Worm (Caenorhabditis elegans) whole organism, L1 larva: Measurements from ENCODE around the gene sra-28.

Experiments used
- aly-2 ChIP-seq: fragments of 150-350 bp; optimal IDR thresholded peaks from 2 replicates; lab custom pipeline; 2014; ENCODE audit warnings: missing biosample characterization, missing genetic modification characterization
- blmp-1 ChIP-seq: fragments of 150-350 bp; optimal IDR thresholded peaks from 2 replicates; lab custom pipeline; 2014; ENCODE audit warnings: missing biosample characterization, missing genetic modification characterization
- ceh-90 ChIP-seq: sonication (generic microtip); optimal IDR thresholded peaks from 2 replicates; lab custom pipeline; 2016; ENCODE audit warnings: missing genetic modification characterization, missing compliant biosample characterization
- ces-1 ChIP-seq: fragments of 150-350 bp; optimal IDR thresholded peaks from 2 replicates; lab custom pipeline; 2014; ENCODE audit warnings: missing biosample characterization, missing genetic modification reagents, missing genetic modification characterization
- dpl-1 ChIP-seq, 3 experiments: fragments of 150-350 bp in 2 of 3; sonication (generic microtip) in 1 of 3; optimal IDR thresholded peaks; 2 replicates each; lab custom pipeline; 2014 to 2017; ENCODE audit warnings: missing biosample characterization in 3 of 3, missing genetic modification characterization in 3 of 3, missing genetic modification reagents in 3 of 3
- efl-1 ChIP-seq, 4 experiments: fragments of 150-350 bp; optimal IDR thresholded peaks in 3 of 4; peaks in 1 of 4; 1 replicate in 1 of 4; 2 replicates in 3 of 4; lab custom pipeline; 2014; ENCODE audit warnings: missing biosample characterization in 2 of 4, missing genetic modification characterization in 2 of 4, missing genetic modification reagents in 2 of 4
- efl-3 ChIP-seq: fragments of 200-800 bp; sonication (Bioruptor generic); optimal IDR thresholded peaks from 2 replicates; lab custom pipeline; 2018; ENCODE audit warnings: mild to moderate bottlenecking, missing genetic modification characterization, missing compliant biosample characterization
- egl-13 ChIP-seq: sonication (generic microtip); optimal IDR thresholded peaks from 2 replicates; lab custom pipeline; 2016; ENCODE audit warnings: missing genotype, missing genetic modification reagents, missing genetic modification characterization, missing compliant biosample characterization
- fkh-4 ChIP-seq: sonication (generic microtip); optimal IDR thresholded peaks from 2 replicates; lab custom pipeline; 2016; ENCODE audit warnings: missing compliant biosample characterization, missing genetic modification characterization, borderline replicate concordance
- fkh-8 ChIP-seq: sonication (generic microtip); optimal IDR thresholded peaks from 2 replicates; lab custom pipeline; 2016; ENCODE audit warnings: mild to moderate bottlenecking, missing genetic modification characterization, missing compliant biosample characterization
- fos-1 ChIP-seq: fragments of 150-350 bp; optimal IDR thresholded peaks from 2 replicates; lab custom pipeline; 2014; ENCODE audit warnings: missing biosample characterization, missing genetic modification characterization
- hpl-2 ChIP-seq: fragments of 150-350 bp; optimal IDR thresholded peaks from 2 replicates; lab custom pipeline; 2014; ENCODE audit warnings: missing biosample characterization, missing genetic modification reagents, missing genetic modification characterization
- jun-1 ChIP-seq: fragments of 150-350 bp; optimal IDR thresholded peaks from 2 replicates; lab custom pipeline; 2014; ENCODE audit warnings: missing biosample characterization, missing genetic modification reagents, missing genetic modification characterization
- lin-13 ChIP-seq: fragments of 150-350 bp; optimal IDR thresholded peaks from 2 replicates; lab custom pipeline; 2014; ENCODE audit warnings: missing biosample characterization, missing genetic modification reagents, missing genetic modification characterization
- lin-14 ChIP-seq: fragments of 200-800 bp; sonication (Bioruptor generic); optimal IDR thresholded peaks from 2 replicates; lab custom pipeline; 2018; ENCODE audit warnings: mild to moderate bottlenecking, missing genetic modification characterization, moderate library complexity, missing compliant biosample characterization
- lin-35 ChIP-seq, 2 experiments: fragments of 150-350 bp; optimal IDR thresholded peaks; 2 replicates each; lab custom pipeline; 2014; ENCODE audit warnings: missing biosample characterization in 2 of 2, missing genetic modification characterization in 2 of 2, missing genetic modification reagents in 2 of 2
- lir-3 ChIP-seq: sonication (generic microtip); optimal IDR thresholded peaks from 2 replicates; lab custom pipeline; 2016; ENCODE audit warnings: mild to moderate bottlenecking, missing genetic modification characterization, moderate library complexity, missing compliant biosample characterization; ENCODE audit not compliant: poor library complexity
- lsy-2 ChIP-seq, 2 experiments: fragments of 150-350 bp; optimal IDR thresholded peaks; 2 replicates each; lab custom pipeline; 2014; ENCODE audit warnings: missing biosample characterization in 2 of 2, missing genetic modification characterization in 2 of 2
- mep-1 ChIP-seq: fragments of 150-350 bp; optimal IDR thresholded peaks from 2 replicates; lab custom pipeline; 2014; ENCODE audit warnings: missing biosample characterization, missing genetic modification characterization
- nhr-12 ChIP-seq: sonication (generic microtip); optimal IDR thresholded peaks from 2 replicates; lab custom pipeline; 2017; ENCODE audit warnings: missing biosample characterization, missing genetic modification characterization
- nhr-237 ChIP-seq: fragments of 150-350 bp; optimal IDR thresholded peaks from 2 replicates; lab custom pipeline; 2014; ENCODE audit warnings: missing biosample characterization, missing genetic modification characterization
- nhr-71 ChIP-seq: sonication (generic microtip); optimal IDR thresholded peaks from 2 replicates; lab custom pipeline; 2016; ENCODE audit warnings: mild to moderate bottlenecking, missing genetic modification characterization, moderate library complexity, missing compliant biosample characterization
- nhr-76 ChIP-seq: sonication (generic microtip); optimal IDR thresholded peaks from 2 replicates; lab custom pipeline; 2017; ENCODE audit warnings: missing biosample characterization, missing genetic modification characterization
- nhr-85 ChIP-seq: sonication (generic microtip); peaks from one replicate; lab custom pipeline; 2016; ENCODE audit warnings: missing genetic modification characterization, inconsistent platforms, missing compliant biosample characterization
- nhr-90 ChIP-seq: sonication (generic microtip); optimal IDR thresholded peaks from 2 replicates; lab custom pipeline; 2016; ENCODE audit warnings: mild to moderate bottlenecking, missing genetic modification characterization, missing compliant biosample characterization; ENCODE audit not compliant: poor library complexity
- pax-3 ChIP-seq: fragments of 200-800 bp; sonication (Bioruptor generic); optimal IDR thresholded peaks from 2 replicates; lab custom pipeline; 2018; ENCODE audit warnings: mild to moderate bottlenecking, missing genetic modification characterization, moderate library complexity, missing compliant biosample characterization
- rnt-1 ChIP-seq: sonication (generic microtip); optimal IDR thresholded peaks from 2 replicates; lab custom pipeline; 2016; ENCODE audit warnings: mild to moderate bottlenecking, missing genetic modification characterization, moderate library complexity, missing compliant biosample characterization
- sup-37 ChIP-seq: fragments of 200-800 bp; sonication (Bioruptor generic); optimal IDR thresholded peaks from 2 replicates; lab custom pipeline; 2018; ENCODE audit warnings: mild to moderate bottlenecking, missing genetic modification characterization, missing compliant biosample characterization
- swsn-7 ChIP-seq: sonication (generic microtip); optimal IDR thresholded peaks from 2 replicates; lab custom pipeline; 2016; ENCODE audit warnings: missing genetic modification characterization, missing compliant biosample characterization
- unc-30 ChIP-seq: sonication (generic microtip); optimal IDR thresholded peaks from 2 replicates; lab custom pipeline; 2017; ENCODE audit warnings: missing biosample characterization, missing genetic modification characterization
- unc-62 ChIP-seq: fragments of 150-350 bp; optimal IDR thresholded peaks from 2 replicates; lab custom pipeline; 2014; ENCODE audit warnings: missing biosample characterization, missing genetic modification reagents, missing genetic modification characterization
- unc-86 ChIP-seq: sonication (generic microtip); optimal IDR thresholded peaks from 2 replicates; lab custom pipeline; 2016; ENCODE audit warnings: missing genetic modification characterization, missing compliant biosample characterization
- xbp-1 ChIP-seq: sonication (generic microtip); optimal IDR thresholded peaks from 2 replicates; lab custom pipeline; 2016; ENCODE audit warnings: missing genetic modification characterization, missing compliant biosample characterization
- zag-1 ChIP-seq: fragments of 150-350 bp; optimal IDR thresholded peaks from 2 replicates; lab custom pipeline; 2014; ENCODE audit warnings: missing biosample characterization, missing genetic modification characterization

Gene sra-28

DNA sequence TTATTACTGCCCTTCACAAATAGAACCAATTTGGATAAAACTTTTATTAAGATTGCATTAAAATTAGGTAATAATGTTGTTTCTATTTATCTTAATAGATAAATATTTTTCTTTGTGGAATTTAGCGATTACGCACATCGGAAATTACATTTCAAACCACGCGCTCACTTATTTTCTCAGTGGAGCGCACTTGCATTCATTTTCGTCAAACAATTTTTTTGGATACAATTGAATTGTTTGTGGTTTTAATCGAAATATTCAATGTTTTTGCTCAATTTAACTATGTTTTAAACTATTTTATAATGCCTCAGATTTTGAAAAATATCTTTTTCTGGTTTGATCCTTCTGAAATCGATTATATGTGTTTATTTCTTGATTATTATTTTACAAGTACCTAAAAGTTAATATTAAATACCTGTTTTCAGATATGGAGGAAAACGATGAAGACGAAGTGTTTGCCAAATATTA, 37.6 kb downstream of the sra-28 start, which contains the start of gene utp-20 (continued):
- TF ChIP-seq xbp-1 (tag; lab: Kevin White, UChicago) (peak; percentile 56), unc-30 (no peak), ceh-90 (no peak), sup-37 (GFP tag; lab: Kevin White, UChicago) (no peak), fkh-8 (tag; lab: Kevin White, UChicago) (peak; percentile 26), nhr-237 (no peak), lin-14 (peak; percentile 60), lin-35 (GFP tag; optimal IDR thresholded peaks at IDR 0.05; lab: Kevin White, UChicago) (peak; percentile 90 to 97), nhr-12 (no peak), nhr-71 (tag; lab: Kevin White, UChicago) (peak; percentile 66), zag-1 (tag; lab: Kevin White, UChicago) (no peak), lsy-2 (tag; optimal IDR thresholded peaks at IDR 0.05; lab: Kevin White, UChicago) (peak; percentile 69 to 82), unc-62 (GFP tag; lab: Kevin White, UChicago) (no peak), jun-1 (tag; lab: Kevin White, UChicago) (no peak), swsn-7 (tag; lab: Kevin White, UChicago) (peak; percentile 50), efl-1 (optimal IDR thresholded peaks at IDR 0.05; lab: Kevin White, UChicago) (peak; percentile 81 to 92), efl-1 (GFP tag; optimal IDR thresholded peaks at IDR 0.05 in 1 of 2; lab: Kevin White, UChicago) (peak; percentile 92 to 99), nhr-90 (tag; lab: Kevin White, UChicago) (peak; percentile 55), ces-1 (GFP tag; lab: Kevin White, UChicago) (peak; percentile 48), lir-3 (tag; lab: Kevin White, UChicago) (no peak), mep-1 (tag; lab: Kevin White, UChicago) (peak; percentile 62), egl-13 (tag; lab: Kevin White, UChicago) (no peak), aly-2 (tag; lab: Kevin White, UChicago) (no peak)
- TF ChIP-seq, all 84 proteins: peak for 28

DNA sequence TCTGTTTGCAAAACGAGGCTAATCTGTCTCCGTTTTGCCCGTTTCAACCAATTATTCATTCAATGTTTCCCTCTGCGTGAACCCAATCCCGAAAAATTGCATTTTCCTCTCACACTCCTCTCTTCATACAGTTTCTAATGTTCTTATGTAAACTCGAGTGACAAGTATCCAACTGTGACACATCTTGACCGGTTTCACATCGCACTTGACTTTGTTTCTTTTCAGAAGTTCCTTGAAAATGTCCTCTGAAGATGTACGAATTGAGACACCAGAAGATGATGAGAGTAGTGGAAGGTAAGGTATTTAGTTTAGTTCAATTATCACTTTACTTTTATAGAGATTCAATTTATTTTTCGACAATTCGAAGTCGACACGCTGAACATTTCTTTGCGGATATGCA, 41.6 kb downstream of the sra-28 start, which contains the start of gene abcx-1:
abcx-1 (plus strand) TSS at position 224 of the 400 bp plus-strand sequence.
- TF ChIP-seq dpl-1 (GFP tag; optimal IDR thresholded peaks at IDR 0.05; lab: Kevin White, UChicago) (no peak), lin-14 (peak; percentile 45), nhr-85 (peak; percentile 79)

DNA sequence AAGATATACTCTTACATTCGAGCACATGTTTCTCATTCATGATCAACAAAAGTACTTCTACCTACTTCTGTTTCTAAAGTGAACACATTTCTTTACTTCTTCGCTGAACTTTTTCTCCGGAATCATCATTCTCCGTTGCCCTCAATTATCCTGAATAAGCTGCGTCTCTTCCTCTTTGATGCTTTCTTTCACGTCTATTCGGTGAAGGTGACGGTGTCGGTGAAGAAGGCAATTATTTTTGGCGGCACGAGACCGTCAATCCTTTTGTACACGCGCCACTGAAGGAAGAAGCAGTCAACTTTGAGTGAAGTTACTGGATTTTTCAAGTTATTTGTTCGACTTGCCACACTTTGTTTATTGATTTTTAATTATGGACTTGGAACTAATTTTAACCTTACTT, 42.0 kb downstream of the sra-28 start, which contains the start of gene abch-1:
abch-1 (minus strand) TSS at position 101 of the 400 bp plus-strand sequence.
- TF ChIP-seq nhr-85 (no peak), mep-1 (tag; lab: Kevin White, UChicago) (no peak), hpl-2 (GFP tag; lab: Kevin White, UChicago) (no peak), blmp-1 (tag; lab: Kevin White, UChicago) (no peak), unc-86 (tag; lab: Kevin White, UChicago) (no peak), nhr-76 (tag; lab: Kevin White, UChicago) (no peak), fos-1 (tag; lab: Kevin White, UChicago) (no peak), ceh-90 (no peak), fkh-4 (tag; lab: Kevin White, UChicago) (no peak), pax-3 (tag; lab: Kevin White, UChicago) (no peak), fkh-8 (tag; lab: Kevin White, UChicago) (no peak), rnt-1 (tag; lab: Kevin White, UChicago) (no peak), efl-3 (GFP tag; lab: Kevin White, UChicago) (no peak), lin-13 (GFP tag; lab: Kevin White, UChicago) (no peak)
- TF ChIP-seq, all 84 proteins: peak for 0

DNA sequence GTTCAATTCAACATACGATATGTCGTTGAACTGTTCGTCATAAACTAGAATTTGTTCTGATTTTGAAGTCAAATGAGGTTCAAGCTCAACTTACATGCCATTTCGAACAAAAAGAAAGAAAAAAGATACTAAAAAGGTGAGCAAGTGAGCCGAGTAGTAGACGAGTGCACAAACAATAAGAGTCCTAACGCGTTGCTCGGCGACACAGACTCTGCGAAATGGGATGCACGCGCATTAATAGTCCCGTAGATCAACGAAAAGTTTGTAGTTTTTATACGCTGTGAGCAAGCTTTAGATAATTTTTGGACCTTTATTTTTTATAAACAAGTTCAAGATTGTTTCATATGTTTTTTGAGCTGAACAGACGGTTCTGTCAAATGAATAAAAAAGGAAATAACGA, 44.9 kb downstream of the sra-28 start, which contains the start of gene C56E6.4:
C56E6.4 (minus strand) TSS at position 101 of the 400 bp plus-strand sequence.
- no peak for TF ChIP-seq mep-1 (tag; lab: Kevin White, UChicago)
